Worm (Caenorhabditis elegans) whole organism, L3 larva: ENCODE data around the gene par-5.

Source experiments
- R02D3.7 ChIP-seq: fragments of 150-350 bp; optimal IDR thresholded peaks from 2 replicates; lab custom pipeline; 2014; ENCODE audit warnings: missing biosample characterization, missing genetic modification characterization
- ZK546.5 ChIP-seq: sonication (generic microtip); optimal IDR thresholded peaks from 2 replicates; lab custom pipeline; 2017; ENCODE audit warnings: missing biosample characterization, missing genetic modification characterization
- aly-2 ChIP-seq: fragments of 150-350 bp; optimal IDR thresholded peaks from 2 replicates; lab custom pipeline; 2014; ENCODE audit warnings: missing biosample characterization, missing genetic modification characterization
- ama-1 ChIP-seq: fragments of 150-350 bp; optimal IDR thresholded peaks from 2 replicates; lab custom pipeline; 2018
- ceh-28 ChIP-seq: fragments of 150-350 bp; optimal IDR thresholded peaks from 2 replicates; lab custom pipeline; 2014; ENCODE audit warnings: missing biosample characterization, missing genetic modification reagents, missing genetic modification characterization
- ceh-82 ChIP-seq: fragments of 150-350 bp; optimal IDR thresholded peaks from 2 replicates; lab custom pipeline; 2014; ENCODE audit warnings: missing biosample characterization, missing genetic modification characterization
- ceh-9 ChIP-seq: sonication (generic microtip); optimal IDR thresholded peaks from 2 replicates; lab custom pipeline; 2018; ENCODE audit warnings: missing biosample characterization, missing genetic modification characterization
- daf-12 ChIP-seq: fragments of 150-350 bp; optimal IDR thresholded peaks from 2 replicates; lab custom pipeline; 2014; ENCODE audit warnings: missing biosample characterization, missing genetic modification reagents, missing genetic modification characterization
- egl-27 ChIP-seq: sonication (generic microtip); optimal IDR thresholded peaks from 4 replicates; lab custom pipeline; 2017; ENCODE audit warnings: missing biosample characterization, missing genetic modification reagents, missing genetic modification characterization
- egl-5 ChIP-seq: fragments of 150-350 bp; optimal IDR thresholded peaks from 2 replicates; lab custom pipeline; 2017; ENCODE audit warnings: missing biosample characterization, missing genetic modification reagents, missing genetic modification characterization, inconsistent platforms
- elt-1 ChIP-seq: fragments of 150-350 bp; optimal IDR thresholded peaks from 2 replicates; lab custom pipeline; 2014; ENCODE audit warnings: missing biosample characterization, missing genetic modification characterization
- elt-2 ChIP-seq: sonication (generic microtip); optimal IDR thresholded peaks from 2 replicates; lab custom pipeline; 2016; ENCODE audit warnings: missing genetic modification reagents, mild to moderate bottlenecking, missing genetic modification characterization, missing compliant biosample characterization
- elt-3 ChIP-seq, 3 experiments: fragments of 150-350 bp in 1 of 3; sonication (generic microtip) in 2 of 3; optimal IDR thresholded peaks; 2 replicates in 2 of 3; 4 replicates in 1 of 3; lab custom pipeline; 2014 to 2017; ENCODE audit warnings: missing biosample characterization in 3 of 3, missing genetic modification characterization in 3 of 3
- eor-1 ChIP-seq, 2 experiments: fragments of 150-350 bp; optimal IDR thresholded peaks; 2 replicates each; lab custom pipeline; 2014 to 2018; ENCODE audit warnings: missing biosample characterization in 2 of 2, missing genetic modification characterization in 2 of 2
- fkh-10 ChIP-seq: sonication (generic microtip); optimal IDR thresholded peaks from 2 replicates; lab custom pipeline; 2017; ENCODE audit warnings: missing biosample characterization, missing genetic modification reagents, missing genetic modification characterization
- fkh-2 ChIP-seq: fragments of 150-350 bp; optimal IDR thresholded peaks from 2 replicates; lab custom pipeline; 2014; ENCODE audit warnings: missing biosample characterization, missing genetic modification reagents, missing genetic modification characterization
- fos-1 ChIP-seq: fragments of 150-350 bp; optimal IDR thresholded peaks from 2 replicates; lab custom pipeline; 2014; ENCODE audit warnings: missing biosample characterization, missing genetic modification characterization
- hmg-11 ChIP-seq: sonication (generic microtip); optimal IDR thresholded peaks from 2 replicates; lab custom pipeline; 2016; ENCODE audit warnings: missing genetic modification characterization, missing compliant biosample characterization
- jun-1 ChIP-seq: fragments of 150-350 bp; optimal IDR thresholded peaks from 2 replicates; lab custom pipeline; 2014; ENCODE audit warnings: missing biosample characterization, missing genetic modification reagents, missing genetic modification characterization
- lin-15B ChIP-seq: fragments of 150-350 bp; optimal IDR thresholded peaks from 2 replicates; lab custom pipeline; 2014; ENCODE audit warnings: missing biosample characterization, missing genetic modification characterization
- lin-39 ChIP-seq: fragments of 150-350 bp; optimal IDR thresholded peaks from 2 replicates; lab custom pipeline; 2018; ENCODE audit warnings: missing biosample characterization, missing genetic modification reagents, missing genetic modification characterization
- lsy-12 ChIP-seq: sonication (generic microtip); optimal IDR thresholded peaks from 2 replicates; lab custom pipeline; 2016; ENCODE audit warnings: mild to moderate bottlenecking, missing genetic modification characterization, missing compliant biosample characterization
- mdl-1 ChIP-seq: fragments of 150-350 bp; optimal IDR thresholded peaks from 2 replicates; lab custom pipeline; 2014; ENCODE audit warnings: missing biosample characterization, missing genetic modification characterization
- nfya-1 ChIP-seq: sonication (generic microtip); optimal IDR thresholded peaks from 2 replicates; lab custom pipeline; 2017; ENCODE audit warnings: missing genetic modification characterization, mild to moderate bottlenecking, missing compliant biosample characterization, antibody characterized with exemption, moderate library complexity; ENCODE audit not compliant: insufficient read depth
- nhr-11 ChIP-seq: fragments of 150-350 bp; optimal IDR thresholded peaks from 2 replicates; lab custom pipeline; 2014; ENCODE audit warnings: missing biosample characterization, missing genetic modification characterization
- nhr-12 ChIP-seq: fragments of 150-350 bp; optimal IDR thresholded peaks from 2 replicates; lab custom pipeline; 2014; ENCODE audit warnings: missing biosample characterization, missing genetic modification characterization
- nhr-23 ChIP-seq: fragments of 150-350 bp; optimal IDR thresholded peaks from 2 replicates; lab custom pipeline; 2014; ENCODE audit warnings: missing biosample characterization, missing genetic modification reagents, missing genetic modification characterization
- nhr-237 ChIP-seq: fragments of 150-350 bp; optimal IDR thresholded peaks from 2 replicates; lab custom pipeline; 2014; ENCODE audit warnings: missing biosample characterization, missing genetic modification characterization
- nhr-25 ChIP-seq: sonication (generic microtip); optimal IDR thresholded peaks from 2 replicates; lab custom pipeline; 2017; ENCODE audit warnings: missing biosample characterization, missing genetic modification characterization
- nhr-28 ChIP-seq: fragments of 150-350 bp; optimal IDR thresholded peaks from 2 replicates; lab custom pipeline; 2014; ENCODE audit warnings: missing biosample characterization, missing genetic modification characterization
- nhr-43 ChIP-seq: sonication (generic microtip); optimal IDR thresholded peaks from 2 replicates; lab custom pipeline; 2016; ENCODE audit warnings: mild to moderate bottlenecking, missing genetic modification characterization, missing compliant biosample characterization; ENCODE audit not compliant: poor library complexity, severe bottlenecking
- nhr-67 ChIP-seq: fragments of 150-350 bp; optimal IDR thresholded peaks from 2 replicates; lab custom pipeline; 2014; ENCODE audit warnings: missing biosample characterization, missing genetic modification characterization
- nhr-76 ChIP-seq: fragments of 150-350 bp; sonication (generic microtip); optimal IDR thresholded peaks from 5 replicates; lab custom pipeline; 2014; ENCODE audit warnings: missing biosample characterization, missing genetic modification characterization
- nhr-77 ChIP-seq: fragments of 150-350 bp; optimal IDR thresholded peaks from 2 replicates; lab custom pipeline; 2014; ENCODE audit warnings: missing biosample characterization, missing genetic modification characterization
- pha-4 ChIP-seq: fragments of 150-350 bp; optimal IDR thresholded peaks from 2 replicates; lab custom pipeline; 2014; ENCODE audit warnings: missing biosample characterization, missing genetic modification reagents, missing genetic modification characterization
- pqm-1 ChIP-seq: fragments of 150-350 bp; optimal IDR thresholded peaks from 2 replicates; lab custom pipeline; 2017; ENCODE audit warnings: missing biosample characterization, missing genetic modification characterization, inconsistent platforms
- sea-2 ChIP-seq: fragments of 150-350 bp; sonication (generic microtip); optimal IDR thresholded peaks from 4 replicates; lab custom pipeline; 2014; ENCODE audit warnings: missing biosample characterization, missing genetic modification reagents, missing genetic modification characterization
- skn-1 ChIP-seq: fragments of 150-350 bp; optimal IDR thresholded peaks from 2 replicates; lab custom pipeline; 2014; ENCODE audit warnings: missing biosample characterization, missing genetic modification characterization
- snpc-4 ChIP-seq: fragments of 150-350 bp; optimal IDR thresholded peaks from 2 replicates; lab custom pipeline; 2014; ENCODE audit warnings: missing biosample characterization, missing genetic modification characterization
- tbx-2 ChIP-seq: sonication (generic microtip); optimal IDR thresholded peaks from 2 replicates; lab custom pipeline; 2016; ENCODE audit warnings: mild to moderate bottlenecking, missing genetic modification characterization, missing compliant biosample characterization
- unc-39 ChIP-seq: sonication (generic microtip); optimal IDR thresholded peaks from 4 replicates; lab custom pipeline; 2017; ENCODE audit warnings: missing biosample characterization, missing genetic modification characterization
- unc-62 ChIP-seq: fragments of 150-350 bp; sonication (generic microtip); optimal IDR thresholded peaks from 4 replicates; lab custom pipeline; 2014; ENCODE audit warnings: missing biosample characterization, missing genetic modification reagents, missing genetic modification characterization
- zag-1 ChIP-seq: fragments of 150-350 bp; optimal IDR thresholded peaks from 2 replicates; lab custom pipeline; 2014; ENCODE audit warnings: missing biosample characterization, missing genetic modification characterization
- ztf-11 ChIP-seq: fragments of 150-350 bp; optimal IDR thresholded peaks from 2 replicates; lab custom pipeline; 2014; ENCODE audit warnings: missing biosample characterization, missing genetic modification characterization
- ztf-4 ChIP-seq: fragments of 150-350 bp; optimal IDR thresholded peaks from 2 replicates; lab custom pipeline; 2014; ENCODE audit warnings: missing biosample characterization, missing genetic modification characterization

Gene par-5

ce11 chrIV:11821591-11822361, at the start of gene par-5, which contains the start of gene M117.3:
Gene par-5, minus strand, starts transcription at chrIV:11821924.
Gene M117.3, plus strand, starts transcription at chrIV:11822206.
- TF ChIP-seq fkh-2 (tag; lab: Kevin White, UChicago) (no peak), pqm-1 (tag; lab: Kevin White, UChicago) (peak; percentile 49), hmg-11 (tag; lab: Kevin White, UChicago) (peak; percentile 58), nhr-76 (tag; lab: Kevin White, UChicago) (no peak), fos-1 (no peak), fkh-10 (GFP tag; lab: Kevin White, UChicago) (peak; percentile 62), lsy-12 (tag; lab: Kevin White, UChicago) (peak; percentile 50), unc-62 (GFP tag; lab: Kevin White, UChicago) (peak; percentile 19), nhr-11 (tag; lab: Kevin White, UChicago) (no peak), elt-2 (tag; lab: Kevin White, UChicago) (peak; percentile 80), pha-4 (tag; lab: Kevin White, UChicago) (peak; percentile 61), jun-1 (tag; lab: Kevin White, UChicago) (peak; percentile 67), zag-1 (tag; lab: Kevin White, UChicago) (no peak), nfya-1 (tag; lab: Kevin White, UChicago) (peak; percentile 79), nhr-28 (tag; lab: Kevin White, UChicago) (no peak), R02D3.7 (no peak), aly-2 (tag; lab: Kevin White, UChicago) (no peak), ama-1 (peak; percentile 20), unc-39 (tag; lab: Kevin White, UChicago) (no peak), lin-39 (tag; lab: Kevin White, UChicago) (peak; percentile 61), egl-27 (tag; lab: Kevin White, UChicago) (peak; percentile 10), sea-2 (GFP tag; lab: Kevin White, UChicago) (peak; percentile 77), nhr-67 (tag; lab: Kevin White, UChicago) (no peak), mdl-1 (tag; lab: Kevin White, UChicago) (peak; percentile 51), lin-15B (tag; lab: Kevin White, UChicago) (peak; percentile 65), nhr-43 (tag; lab: Kevin White, UChicago) (no peak), tbx-2 (tag; lab: Kevin White, UChicago) (no peak), ceh-28 (tag; lab: Kevin White, UChicago) (peak; percentile 77), egl-5 (peak; percentile 75), skn-1 (tag; lab: Kevin White, UChicago) (no peak), nhr-77 (no peak)

DNA sequence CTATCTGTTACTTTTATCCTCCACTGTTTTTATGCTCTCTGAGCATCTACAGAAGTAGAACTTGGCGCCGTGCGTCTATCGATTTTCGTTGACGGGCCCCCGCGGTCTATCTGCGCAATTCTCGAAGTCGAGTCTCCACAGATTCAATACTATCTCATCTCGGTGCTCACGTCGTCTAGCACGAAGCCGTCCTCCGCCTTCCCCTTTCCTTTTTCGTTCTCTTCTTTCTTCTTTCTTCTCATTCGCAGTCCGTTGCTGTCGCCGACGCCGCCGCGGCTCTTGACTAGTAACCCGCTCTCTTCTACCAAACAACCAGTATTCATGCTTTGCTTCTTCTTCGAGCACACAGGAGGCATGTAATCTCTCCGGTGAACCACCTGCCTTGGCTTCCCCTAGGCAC, 49.4 kb upstream of the par-5 start:
- TF ChIP-seq daf-12 (tag; lab: Kevin White, UChicago) = no peak
- no peak for TF ChIP-seq sea-2 (GFP tag; lab: Kevin White, UChicago)
- TF ChIP-seq R02D3.7 = no peak
- TF ChIP-seq nhr-28 (tag; lab: Kevin White, UChicago) = no peak
- TF ChIP-seq nhr-77 = no peak
- TF ChIP-seq ztf-4 (tag; lab: Kevin White, UChicago) = no peak
- TF ChIP-seq pqm-1 (tag; lab: Kevin White, UChicago) = no peak
- peak; percentile 16 for TF ChIP-seq fkh-10 (GFP tag; lab: Kevin White, UChicago)
- TF ChIP-seq elt-3 (tag; optimal IDR thresholded peaks at IDR 0.05; lab: Kevin White, UChicago) = no peak
- TF ChIP-seq ceh-9 (tag; lab: Kevin White, UChicago) = no peak
- no peak for TF ChIP-seq skn-1 (tag; lab: Kevin White, UChicago)
- no peak for TF ChIP-seq aly-2 (tag; lab: Kevin White, UChicago)
- no peak for TF ChIP-seq egl-27 (tag; lab: Kevin White, UChicago)
- no peak for TF ChIP-seq jun-1 (tag; lab: Kevin White, UChicago)
- no peak for TF ChIP-seq nhr-237 (tag; lab: Kevin White, UChicago)
- TF ChIP-seq lsy-12 (tag; lab: Kevin White, UChicago) = no peak
- TF ChIP-seq nhr-23 (tag; lab: Kevin White, UChicago) = no peak
- no peak for TF ChIP-seq egl-5
- no peak for TF ChIP-seq tbx-2 (tag; lab: Kevin White, UChicago)
- TF ChIP-seq nhr-25 (tag; lab: Kevin White, UChicago) = no peak
- no peak for TF ChIP-seq hmg-11 (tag; lab: Kevin White, UChicago)
- TF ChIP-seq nhr-76 (tag; lab: Kevin White, UChicago) = no peak
- no peak for TF ChIP-seq fkh-2 (tag; lab: Kevin White, UChicago)
- TF ChIP-seq ama-1 = no peak
- peak; percentile 25 for TF ChIP-seq lin-15B (tag; lab: Kevin White, UChicago)
- no peak for TF ChIP-seq elt-1 (tag; lab: Kevin White, UChicago)
- TF ChIP-seq nhr-12 (tag; lab: Kevin White, UChicago) = no peak
- no peak for TF ChIP-seq fos-1
- no peak for TF ChIP-seq ceh-82 (tag; lab: Kevin White, UChicago)
- no peak for TF ChIP-seq ceh-28 (tag; lab: Kevin White, UChicago)
- TF ChIP-seq unc-62 (GFP tag; lab: Kevin White, UChicago) = no peak
- no peak for TF ChIP-seq eor-1 (tag; optimal IDR thresholded peaks at IDR 0.05; lab: Kevin White, UChicago)
- TF ChIP-seq nfya-1 (tag; lab: Kevin White, UChicago) = peak; percentile 69
- TF ChIP-seq ztf-11 (tag; lab: Kevin White, UChicago) = no peak
- TF ChIP-seq nhr-67 (tag; lab: Kevin White, UChicago) = no peak
- TF ChIP-seq nhr-43 (tag; lab: Kevin White, UChicago) = no peak
- peak; percentile 10 for TF ChIP-seq snpc-4
- TF ChIP-seq ZK546.5 (tag; lab: Kevin White, UChicago) = no peak
- no peak for TF ChIP-seq mdl-1 (tag; lab: Kevin White, UChicago)
- TF ChIP-seq lin-39 (tag; lab: Kevin White, UChicago) = peak; percentile 31
- no peak for TF ChIP-seq nhr-11 (tag; lab: Kevin White, UChicago)
